Worm (Caenorhabditis elegans) whole organism, young adult: ENCODE results near the gene erp-44.3.

Experiments used
- T26A5.8 ChIP-seq: sonication (generic microtip); optimal IDR thresholded peaks from 2 replicates; lab custom pipeline; 2016; ENCODE audit warnings: missing genetic modification characterization, missing compliant biosample characterization
- dox-1 ChIP-seq: fragments of 200-800 bp; sonication (Bioruptor generic); IDR thresholded peaks from 2 replicates; pipeline ENCODE4 v1.3.6; 2022; ENCODE audit warnings: missing genetic modification reagents, missing genetic modification characterization, missing compliant biosample characterization
- hlh-12 ChIP-seq: sonication (generic microtip); optimal IDR thresholded peaks from 2 replicates; lab custom pipeline; 2016; ENCODE audit warnings: missing genetic modification characterization, missing compliant biosample characterization
- nfya-1 ChIP-seq: sonication (generic microtip); optimal IDR thresholded peaks from 2 replicates; lab custom pipeline; 2017; ENCODE audit warnings: antibody characterized with exemption, missing compliant biosample characterization, missing genetic modification characterization, borderline replicate concordance; ENCODE audit not compliant: insufficient read depth
- nhr-179 ChIP-seq: sonication (generic microtip); optimal IDR thresholded peaks from 2 replicates; lab custom pipeline; 2016; ENCODE audit warnings: mild to moderate bottlenecking, missing genetic modification characterization, missing compliant biosample characterization
- sdz-38 ChIP-seq: sonication (generic microtip); optimal IDR thresholded peaks from 2 replicates; lab custom pipeline; 2016; ENCODE audit warnings: missing genotype, missing genetic modification characterization, missing compliant biosample characterization

ce11 chrIV:8076511-8076910 is 45.9 kb upstream of the erp-44.3 start:
- TF ChIP-seq T26A5.8 (tag; lab: Kevin White, UChicago), result no peak
- TF ChIP-seq hlh-12 (tag; lab: Kevin White, UChicago), result no peak
- TF ChIP-seq dox-1, result no peak
- no peak for TF ChIP-seq sdz-38 (tag; lab: Kevin White, UChicago)
- no peak for TF ChIP-seq nfya-1
- TF ChIP-seq nhr-179 (tag; lab: Kevin White, UChicago), result no peak
